Worm (Caenorhabditis elegans): ENCODE measurements around the gene tag-275.

ce11 chrX:6173656-6174055 lies 23.3 kb upstream of the tag-275 start, which contains the start of gene T25B2.1:
- TF ChIP-seq mdl-1 (tag; optimal IDR thresholded peaks at IDR 0.05): no peak
- TF ChIP-seq skn-1 (tag; optimal IDR thresholded peaks at IDR 0.05): no peak
